Fruit fly (Drosophila melanogaster) whole organism, embryonic: ENCODE results near the gene plum.

Source experiments
- Bdp1 ChIP-seq: fragments of 200-800 bp; sonication (Bioruptor generic); optimal IDR thresholded peaks from 3 replicates; lab custom pipeline; 2016; ENCODE audit warnings: missing biosample characterization, missing genetic modification characterization
- CG10565 ChIP-seq: fragments of 200-800 bp; sonication (Bioruptor generic); optimal IDR thresholded peaks from 3 replicates; lab custom pipeline; 2016; ENCODE audit warnings: missing biosample characterization, mild to moderate bottlenecking, missing genetic modification characterization
- CG11504 ChIP-seq: fragments of 200-800 bp; sonication (Bioruptor generic); optimal IDR thresholded peaks from 3 replicates; lab custom pipeline; 2019; ENCODE audit warnings: missing biosample characterization, mild to moderate bottlenecking, missing genetic modification characterization, moderate library complexity
- CG13775 ChIP-seq: fragments of 200-800 bp; sonication (Bioruptor generic); optimal IDR thresholded peaks from 3 replicates; lab custom pipeline; 2017; ENCODE audit warnings: missing biosample characterization, mild to moderate bottlenecking, missing genetic modification characterization
- CG15073 ChIP-seq: fragments of 200-800 bp; sonication (Bioruptor generic); optimal IDR thresholded peaks from 2 replicates; lab custom pipeline; 2016; ENCODE audit warnings: missing biosample characterization, missing genetic modification characterization
- CG17385 ChIP-seq: fragments of 200-800 bp; sonication (Bioruptor generic); optimal IDR thresholded peaks from 3 replicates; lab custom pipeline; 2018; ENCODE audit warnings: missing biosample characterization, mild to moderate bottlenecking, missing genetic modification characterization
- CG18599 ChIP-seq: fragments of 200-800 bp; sonication (Bioruptor generic); optimal IDR thresholded peaks from 3 replicates; lab custom pipeline; 2017; ENCODE audit warnings: missing biosample characterization, missing genetic modification characterization, mild to moderate bottlenecking, moderate library complexity, missing genetic modification reagents
- CG2120 ChIP-seq: fragments of 200-800 bp; sonication (Bioruptor generic); optimal IDR thresholded peaks from 3 replicates; lab custom pipeline; 2016; ENCODE audit warnings: missing biosample characterization, missing genetic modification characterization
- CG2199 ChIP-seq: fragments of 200-800 bp; sonication (Bioruptor generic); IDR thresholded peaks from 3 replicates; pipeline ENCODE4 v1.3.6; 2022; ENCODE audit warnings: missing biosample characterization, missing genetic modification characterization
- CG2678 ChIP-seq: fragments of 200-800 bp; sonication (Bioruptor generic); optimal IDR thresholded peaks from 3 replicates; lab custom pipeline; 2019; ENCODE audit warnings: missing biosample characterization, mild to moderate bottlenecking, missing genetic modification characterization, moderate library complexity
- CG2712 ChIP-seq: fragments of 200-800 bp; optimal IDR thresholded peaks from 3 replicates; lab custom pipeline; 2019; ENCODE audit warnings: missing biosample characterization, mild to moderate bottlenecking, missing genetic modification characterization, moderate library complexity
- CG31365 ChIP-seq: fragments of 200-800 bp; sonication (Bioruptor generic); optimal IDR thresholded peaks from 2 replicates; lab custom pipeline; 2018; ENCODE audit warnings: missing biosample characterization, mild to moderate bottlenecking, missing genetic modification characterization
- CG31441 ChIP-seq: fragments of 200-800 bp; sonication (Bioruptor generic); IDR thresholded peaks from 2 replicates; pipeline ENCODE4 v1.3.6; 2022; ENCODE audit warnings: missing biosample characterization, missing genetic modification characterization
- CG3281 ChIP-seq: fragments of 200-800 bp; sonication (Bioruptor generic); optimal IDR thresholded peaks from 3 replicates; lab custom pipeline; 2017; ENCODE audit warnings: missing biosample characterization, mild to moderate bottlenecking, missing genetic modification characterization
- CG3847 ChIP-seq: fragments of 200-800 bp; sonication (Bioruptor generic); IDR thresholded peaks from 2 replicates; pipeline ENCODE4 v1.3.6; 2022; ENCODE audit warnings: missing biosample characterization, missing genetic modification characterization
- CG4617 ChIP-seq: fragments of 200-800 bp; sonication (Bioruptor generic); optimal IDR thresholded peaks from 3 replicates; lab custom pipeline; 2016; ENCODE audit warnings: missing biosample characterization, missing genetic modification characterization, borderline replicate concordance
- CG4854 ChIP-seq: fragments of 200-800 bp; sonication (Bioruptor generic); optimal IDR thresholded peaks from 2 replicates; lab custom pipeline; 2016; ENCODE audit warnings: missing biosample characterization, missing genetic modification characterization, inconsistent platforms
- CG9797 ChIP-seq: fragments of 200-800 bp; sonication (Bioruptor generic); optimal IDR thresholded peaks from 3 replicates; lab custom pipeline; 2018; ENCODE audit warnings: missing biosample characterization, mild to moderate bottlenecking, missing genetic modification characterization
- CTCF ChIP-seq: fragments of 200-800 bp; sonication (Bioruptor generic); optimal IDR thresholded peaks from 2 replicates; lab custom pipeline; 2017; ENCODE audit warnings: missing biosample characterization, mild to moderate bottlenecking, missing genetic modification characterization, moderate library complexity
- D19A ChIP-seq: fragments of 200-800 bp; optimal IDR thresholded peaks from 3 replicates; lab custom pipeline; 2019; ENCODE audit warnings: missing biosample characterization, mild to moderate bottlenecking, missing genetic modification characterization, moderate library complexity
- Fer1 ChIP-seq: fragments of 200-800 bp; sonication (Bioruptor generic); optimal IDR thresholded peaks from 2 replicates; lab custom pipeline; 2017; ENCODE audit warnings: missing biosample characterization, mild to moderate bottlenecking, missing genetic modification characterization
- Hr3 ChIP-seq: fragments of 200-800 bp; sonication (Bioruptor generic); optimal IDR thresholded peaks from 3 replicates; lab custom pipeline; 2016; ENCODE audit warnings: missing biosample characterization, missing genetic modification characterization
- Hr51 ChIP-seq, 2 experiments: fragments of 200-800 bp; sonication (Bioruptor generic); optimal IDR thresholded peaks; 2 replicates in 1 of 2; 3 replicates in 1 of 2; lab custom pipeline; 2016 to 2018; ENCODE audit warnings: missing biosample characterization in 2 of 2, missing genetic modification characterization in 2 of 2, mild to moderate bottlenecking in 1 of 2, moderate library complexity in 1 of 2
- MBD-R2 ChIP-seq: fragments of 200-800 bp; sonication (Bioruptor generic); IDR thresholded peaks from 2 replicates; pipeline ENCODE4 v1.3.6; 2022; ENCODE audit warnings: missing biosample characterization, missing genetic modification characterization
- Mrtf ChIP-seq: fragments of 200-800 bp; sonication (Bioruptor generic); IDR thresholded peaks from 3 replicates; pipeline ENCODE4 v1.3.6; 2022; ENCODE audit warnings: missing biosample characterization, missing genetic modification characterization
- NFAT ChIP-seq: fragments of 200-800 bp; sonication (Bioruptor generic); IDR thresholded peaks from 2 replicates; pipeline ENCODE4 v1.3.6; 2022; ENCODE audit warnings: missing biosample characterization, missing genetic modification characterization
- Nf-YB ChIP-seq: fragments of 200-800 bp; sonication (Bioruptor generic); optimal IDR thresholded peaks from 3 replicates; lab custom pipeline; 2019; ENCODE audit warnings: missing biosample characterization, mild to moderate bottlenecking, missing genetic modification characterization, moderate library complexity
- Opbp ChIP-seq: fragments of 200-800 bp; sonication (Bioruptor generic); IDR thresholded peaks from 3 replicates; pipeline ENCODE4 v1.3.6; 2022; ENCODE audit warnings: missing biosample characterization, missing genetic modification characterization; ENCODE audit not compliant: partially characterized antibody
- Rx ChIP-seq: fragments of 200-800 bp; sonication (Bioruptor generic); IDR thresholded peaks from 2 replicates; pipeline ENCODE4 v1.3.6; 2022; ENCODE audit warnings: missing biosample characterization, missing genetic modification characterization
- Scr ChIP-seq: fragments of 200-800 bp; sonication (Bioruptor generic); IDR thresholded peaks from 2 replicates; pipeline ENCODE4 v1.3.6; 2022; ENCODE audit warnings: missing biosample characterization, missing genetic modification characterization; ENCODE audit not compliant: partially characterized antibody
- Sin3A ChIP-seq: fragments of >200 bp; optimal IDR thresholded peaks from 2 replicates; lab custom pipeline; 2018
- Vsx1 ChIP-seq: fragments of 200-800 bp; sonication (Bioruptor generic); optimal IDR thresholded peaks from 2 replicates; lab custom pipeline; 2017; ENCODE audit warnings: missing biosample characterization, mild to moderate bottlenecking, missing genetic modification characterization, missing genetic modification reagents
- Xbp1 ChIP-seq: fragments of 200-800 bp; sonication (Bioruptor generic); optimal IDR thresholded peaks from 3 replicates; lab custom pipeline; 2016; ENCODE audit warnings: missing biosample characterization, mild to moderate bottlenecking, missing genetic modification characterization
- bab2 ChIP-seq: fragments of 200-800 bp; sonication (Bioruptor generic); optimal IDR thresholded peaks from 2 replicates; lab custom pipeline; 2016; ENCODE audit warnings: missing biosample characterization, missing genetic modification characterization
- br ChIP-seq: fragments of >200 bp; optimal IDR thresholded peaks from 2 replicates; lab custom pipeline; 2017
- chinmo ChIP-seq: fragments of 200-800 bp; sonication (Bioruptor generic); IDR thresholded peaks from 4 replicates; pipeline ENCODE4 v1.3.6; 2022; ENCODE audit warnings: missing biosample characterization, missing genetic modification characterization; ENCODE audit not compliant: partially characterized antibody
- crc ChIP-seq: fragments of 200-800 bp; sonication (Bioruptor generic); optimal IDR thresholded peaks from 2 replicates; lab custom pipeline; 2016; ENCODE audit warnings: missing biosample characterization, missing genetic modification characterization
- fd96Cb ChIP-seq: fragments of 200-800 bp; sonication (Bioruptor generic); optimal IDR thresholded peaks from 2 replicates; lab custom pipeline; 2018; ENCODE audit warnings: missing biosample characterization, mild to moderate bottlenecking, missing genetic modification characterization, moderate library complexity
- gem ChIP-seq: fragments of 200-800 bp; sonication (Bioruptor generic); optimal IDR thresholded peaks from 2 replicates; lab custom pipeline; 2019; ENCODE audit warnings: missing biosample characterization, mild to moderate bottlenecking, missing genetic modification characterization, moderate library complexity
- jigr1 ChIP-seq: fragments of 200-800 bp; sonication (Bioruptor generic); IDR thresholded peaks from 3 replicates; pipeline ENCODE4 v1.3.6; 2022; ENCODE audit warnings: missing biosample characterization, missing genetic modification characterization
- ken ChIP-seq: fragments of 200-800 bp; sonication (Bioruptor generic); IDR thresholded peaks from 3 replicates; pipeline ENCODE4 v1.3.6; 2022; ENCODE audit warnings: missing biosample characterization, missing genetic modification characterization
- lab ChIP-seq: fragments of 200-800 bp; sonication (Bioruptor generic); optimal IDR thresholded peaks from 3 replicates; lab custom pipeline; 2017; ENCODE audit warnings: missing biosample characterization, missing genetic modification characterization, mild to moderate bottlenecking, moderate library complexity, missing genetic modification reagents
- prd ChIP-seq, 3 experiments: fragments of >200 bp in 2 of 3; fragments of 200-800 bp in 1 of 3; sonication (Bioruptor generic) in 1 of 3; optimal IDR thresholded peaks in 2 of 3; IDR thresholded peaks in 1 of 3; 2 replicates in 2 of 3; 3 replicates in 1 of 3; pipeline versions ENCODE4 v1.3.6 to Lab custom; 2017 to 2022; ENCODE audit warnings: missing biosample characterization in 1 of 3, missing genetic modification characterization in 1 of 3
- row ChIP-seq: fragments of 200-800 bp; sonication (Bioruptor generic); IDR thresholded peaks from 3 replicates; pipeline ENCODE4 v1.3.6; 2022; ENCODE audit warnings: missing biosample characterization, missing genetic modification characterization
- scrt ChIP-seq: fragments of 200-800 bp; sonication (Bioruptor generic); optimal IDR thresholded peaks from 2 replicates; lab custom pipeline; 2018; ENCODE audit warnings: missing biosample characterization, mild to moderate bottlenecking, missing genetic modification characterization, moderate library complexity
- sens ChIP-seq: fragments of 200-800 bp; sonication (Bioruptor generic); peaks from one replicate; lab custom pipeline; 2016; ENCODE audit warnings: missing biosample characterization, missing genetic modification characterization
- stwl ChIP-seq: fragments of 200-800 bp; sonication (Bioruptor generic); optimal IDR thresholded peaks from 3 replicates; lab custom pipeline; 2018; ENCODE audit warnings: missing biosample characterization, mild to moderate bottlenecking, missing genetic modification characterization, moderate library complexity
- trh ChIP-seq: fragments of 200-800 bp; sonication (Bioruptor generic); optimal IDR thresholded peaks from 2 replicates; lab custom pipeline; 2016; ENCODE audit warnings: missing biosample characterization, missing genetic modification characterization
- wor ChIP-seq: fragments of 200-800 bp; sonication (Bioruptor generic); IDR thresholded peaks from 2 replicates; pipeline ENCODE4 v1.3.6; 2022; ENCODE audit warnings: missing biosample characterization, missing genetic modification characterization
- zen2 ChIP-seq: fragments of 200-800 bp; sonication (Bioruptor generic); IDR thresholded peaks from 3 replicates; pipeline ENCODE4 v1.3.6; 2022; ENCODE audit warnings: missing biosample characterization, missing genetic modification characterization; ENCODE audit not compliant: partially characterized antibody

plum gene

DNA sequence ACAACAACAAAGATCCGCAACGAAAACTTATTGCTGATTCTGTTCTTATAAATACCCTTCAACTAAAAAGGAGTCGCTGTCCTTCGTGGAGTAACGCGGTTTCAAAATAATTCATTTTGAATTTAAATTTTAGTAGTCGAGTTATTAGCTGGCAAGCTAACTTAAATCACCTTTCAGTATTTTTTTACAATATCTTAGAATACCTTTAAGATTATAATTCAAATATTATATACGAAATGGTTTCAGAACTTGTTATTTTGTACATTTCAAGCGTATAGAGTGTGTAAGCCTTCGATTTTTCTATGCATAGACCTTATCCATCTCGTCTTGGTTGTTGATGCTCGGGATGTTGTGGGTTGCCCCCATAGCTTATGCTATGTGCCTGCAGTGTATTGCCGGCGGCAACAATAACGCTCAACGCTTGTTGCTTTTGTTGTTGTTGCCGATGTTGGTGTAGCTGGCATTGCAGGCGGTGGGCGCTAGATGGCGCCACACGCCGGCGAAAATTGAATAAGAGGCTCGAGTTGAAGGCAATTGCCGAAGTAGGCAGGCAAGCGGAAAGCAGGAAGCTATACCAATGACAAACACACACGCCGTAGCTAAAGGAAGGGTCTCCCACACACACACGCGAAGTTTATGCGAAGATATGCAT is 5.6 kb downstream of the plum start:
- TF ChIP-seq CG31441 (GFP tag; lab: Robert Waterston, UW), result no peak
- TF ChIP-seq CG15073 (GFP tag; lab: Kevin White, UChicago), result no peak
- no peak for TF ChIP-seq NFAT (GFP tag; lab: Robert Waterston, UW)
- no peak for TF ChIP-seq CG2712
- no peak for TF ChIP-seq Nf-YB
- TF ChIP-seq CG4854 (GFP tag; lab: Kevin White, UChicago), result no peak
- TF ChIP-seq crc (GFP tag; lab: Kevin White, UChicago), result no peak
- peak; percentile 6 for TF ChIP-seq Fer1 (GFP tag; lab: Kevin White, UChicago)
- peak; percentile 7 for TF ChIP-seq gem (tag; lab: Kevin White, UChicago)
- TF ChIP-seq prd (optimal IDR thresholded peaks at IDR 0.05; lab: Kevin White, UChicago), result no peak
- TF ChIP-seq prd (GFP tag; IDR thresholded peaks at IDR 0.05; lab: Robert Waterston, UW), result no peak
- TF ChIP-seq CG31365 (tag; lab: Kevin White, UChicago), result no peak
- TF ChIP-seq jigr1, result no peak
- peak; percentile 89 for TF ChIP-seq CTCF
- no peak for TF ChIP-seq MBD-R2 (GFP tag; lab: Robert Waterston, UW)
- no peak for TF ChIP-seq Opbp (GFP tag; lab: Robert Waterston, UW)
- TF ChIP-seq CG2678 (tag; lab: Kevin White, UChicago), result peak; percentile 11
- peak; percentile 49 for TF ChIP-seq sens (GFP tag; lab: Kevin White, UChicago)
- peak; percentile 47; the same call in 2 of the 3 replicates for TF ChIP-seq row (GFP tag; lab: Robert Waterston, UW)
- peak; percentile 26 for TF ChIP-seq stwl (tag; lab: Kevin White, UChicago)
- TF ChIP-seq CG13775 (GFP tag; lab: Kevin White, UChicago), result no peak
- no peak for TF ChIP-seq Rx (GFP tag; lab: Robert Waterston, UW)
- no peak for TF ChIP-seq Hr3 (GFP tag; lab: Kevin White, UChicago)
- TF ChIP-seq lab (GFP tag; lab: Kevin White, UChicago), result peak; percentile 24
- TF ChIP-seq CG3847 (GFP tag; lab: Robert Waterston, UW), result 0 out of 2 replicates have a peak, but pooled peaks have one; percentile 19
- peak; percentile 40 for TF ChIP-seq CG11504
- peak in 1 of 2 experiments; percentile 1 for TF ChIP-seq Hr51 (GFP tag; optimal IDR thresholded peaks at IDR 0.05; lab: Kevin White, UChicago)
- 0 out of 3 replicates have a peak, but pooled peaks have one; percentile 7 for TF ChIP-seq Mrtf (GFP tag; lab: Robert Waterston, UW)
- TF ChIP-seq CG2120, result peak; percentile 17
- no peak for TF ChIP-seq Bdp1 (GFP tag; lab: Kevin White, UChicago)
- peak; percentile 17; the same call in 1 of the 3 replicates for TF ChIP-seq ken (GFP tag; lab: Robert Waterston, UW)
- TF ChIP-seq Xbp1 (GFP tag; lab: Kevin White, UChicago), result no peak
- TF ChIP-seq bab2 (GFP tag; lab: Kevin White, UChicago), result no peak
- TF ChIP-seq trh (GFP tag; lab: Kevin White, UChicago), result no peak
- TF ChIP-seq chinmo (GFP tag; lab: Robert Waterston, UW), result 0 out of 4 replicates have a peak, but pooled peaks have one; percentile 9
- TF ChIP-seq wor, result no peak
- TF ChIP-seq CG17385 (GFP tag; lab: Kevin White, UChicago), result peak; percentile 11
- TF ChIP-seq CG18599 (GFP tag; lab: Kevin White, UChicago), result no peak
- peak; percentile 76 for TF ChIP-seq D19A (tag; lab: Kevin White, UChicago)
- TF ChIP-seq Vsx1 (GFP tag; lab: Kevin White, UChicago), result no peak
- TF ChIP-seq fd96Cb (tag; lab: Kevin White, UChicago), result no peak
- TF ChIP-seq CG10565, result no peak
- TF ChIP-seq CG4617 (GFP tag; lab: Kevin White, UChicago), result no peak
- TF ChIP-seq Sin3A, result no peak
- TF ChIP-seq zen2 (GFP tag; lab: Robert Waterston, UW), result no peak
- TF ChIP-seq scrt (GFP tag; lab: Kevin White, UChicago), result peak; percentile 73
- peak; percentile 33; the same call in 1 of the 3 replicates for TF ChIP-seq CG2199 (GFP tag; lab: Robert Waterston, UW)
- no peak for TF ChIP-seq CG3281
- TF ChIP-seq CG9797 (GFP tag; lab: Kevin White, UChicago), result no peak
- TF ChIP-seq br (lab: Kevin White, UChicago), result no peak
- no peak for TF ChIP-seq Scr (GFP tag; lab: Robert Waterston, UW)
